Fruit fly (Drosophila melanogaster): ENCODE data around the gene CG43703.
A peak's percentile ranks its signal among the peaks of the same experiment; 100 is the strongest.

Gene CG43703

dm6 chr2L:3806197-3807030 lies 41.1 kb downstream of the CG43703 start (continued):
- TF ChIP-seq tll (GFP tag; optimal IDR thresholded peaks at IDR 0.05) (peak in 1 of 2 experiments; percentile 0), CG8281 (tag; optimal IDR thresholded peaks at IDR 0.05) (no peak), sr (GFP tag; IDR thresholded peaks at IDR 0.05) (peak; percentile 63; the same call in 2 of the 3 replicates), Adf1 (GFP tag; IDR thresholded peaks at IDR 0.05) (peak; percentile 83), shn (GFP tag; optimal IDR thresholded peaks at IDR 0.05) (no peak), pros (GFP tag; optimal IDR thresholded peaks at IDR 0.05) (peak; percentile 44), CG10543 (GFP tag; optimal IDR thresholded peaks at IDR 0.05) (no peak), inv (GFP tag; IDR thresholded peaks at IDR 0.05; ENCODE audit: partially characterized antibody) (no peak), Taf1 (GFP tag; IDR thresholded peaks at IDR 0.05) (no peak), fu2 (GFP tag; optimal IDR thresholded peaks at IDR 0.05) (no peak), CG15479 (GFP tag; optimal IDR thresholded peaks at IDR 0.05) (peak; percentile 80), zfh2 (GFP tag; optimal IDR thresholded peaks at IDR 0.05) (no peak), CG7786 (GFP tag; optimal IDR thresholded peaks at IDR 0.05) (no peak), CG13894 (tag; optimal IDR thresholded peaks at IDR 0.05) (no peak)

dm6 chr2L:3813255-3813875 lies 48.1 kb downstream of the CG43703 start, which contains the start of gene CG3407:
Gene CG3407, minus strand, starts transcription at chr2L:3813410.
- TF ChIP-seq pb (GFP tag; optimal IDR thresholded peaks at IDR 0.05) (no peak), CG6254 (GFP tag; optimal IDR thresholded peaks at IDR 0.05) (no peak), Dip3 (GFP tag; optimal IDR thresholded peaks at IDR 0.05) (peak; percentile 52), crol (GFP tag; IDR thresholded peaks at IDR 0.05) (no peak), bsh (GFP tag; optimal IDR thresholded peaks at IDR 0.05) (peak in 1 of 2 experiments; percentile 24), sqz (GFP tag; optimal IDR thresholded peaks at IDR 0.05) (no peak), D19B (GFP tag; optimal IDR thresholded peaks at IDR 0.05) (no peak), sisA (GFP tag; IDR thresholded peaks at IDR 0.05) (peak; percentile 40), CG15601 (tag; optimal IDR thresholded peaks at IDR 0.05) (peak; percentile 66), Asciz (GFP tag; optimal IDR thresholded peaks at IDR 0.05) (no peak), CG1602 (GFP tag; optimal IDR thresholded peaks at IDR 0.05) (peak; percentile 8), CG3163 (GFP tag; optimal IDR thresholded peaks at IDR 0.05) (peak; percentile 36), Side (GFP tag; optimal IDR thresholded peaks at IDR 0.05) (peak; percentile 22), HLH54F (GFP tag; optimal IDR thresholded peaks at IDR 0.05) (peak; percentile 67), CG12391 (tag; optimal IDR thresholded peaks at IDR 0.05) (peak; percentile 56), Adf1 (GFP tag; IDR thresholded peaks at IDR 0.05) (0 out of 2 replicates have a peak, but pooled peaks have one; percentile 28), Ada2b (GFP tag; IDR thresholded peaks at IDR 0.05) (no peak), CG4360 (GFP tag; IDR thresholded peaks at IDR 0.05) (peak; percentile 92), CG2116 (GFP tag; optimal IDR thresholded peaks at IDR 0.05) (peak; percentile 78), ssp (GFP tag; IDR thresholded peaks at IDR 0.05) (peak; percentile 34), Bteb2 (GFP tag; optimal IDR thresholded peaks at IDR 0.05) (peak; percentile 28), Scr (GFP tag; IDR thresholded peaks at IDR 0.05; ENCODE audit: partially characterized antibody) (peak; percentile 68), CG3407 (GFP tag; optimal IDR thresholded peaks at IDR 0.05) (peak; percentile 34), ato (GFP tag; IDR thresholded peaks at IDR 0.05; ENCODE audit: partially characterized antibody) (peak; percentile 58), CG30020 (tag; optimal IDR thresholded peaks at IDR 0.05) (no peak), ATbp (GFP tag; optimal IDR thresholded peaks at IDR 0.05) (no peak), CG34224 (GFP tag; IDR thresholded peaks at IDR 0.05; ENCODE audit: partially characterized antibody) (peak; percentile 80), CoRest (tag; optimal IDR thresholded peaks at IDR 0.05) (peak; percentile 41), amos (GFP tag; IDR thresholded peaks at IDR 0.05; ENCODE audit: partially characterized antibody) (peak; percentile 82), MBD-R2 (GFP tag; IDR thresholded peaks at IDR 0.05) (peak; percentile 90), pnt (GFP tag; optimal IDR thresholded peaks at IDR 0.05) (peak; percentile 29), Doc3 (GFP tag; IDR thresholded peaks at IDR 0.05; ENCODE audit: partially characterized antibody) (peak; percentile 37; the same call in 1 of the 3 replicates), ftz-f1 (GFP tag; optimal IDR thresholded peaks at IDR 0.05) (peak; percentile 51)

Measured in whole organism, embryonic.